Worm (Caenorhabditis elegans) whole organism, late embryonic: ENCODE measurements around the gene C16B8.4.

Experiments
- C38D4.7 ChIP-seq: fragments of 200-800 bp; sonication (Bioruptor generic); optimal IDR thresholded peaks from 2 replicates; lab custom pipeline; 2018; ENCODE audit warnings: mild to moderate bottlenecking, missing genetic modification characterization, moderate library complexity, missing compliant biosample characterization
- ama-1 ChIP-seq: fragments of 150-350 bp; optimal IDR thresholded peaks from 2 replicates; lab custom pipeline; 2014
- elt-4 ChIP-seq: sonication (generic microtip); optimal IDR thresholded peaks from 2 replicates; lab custom pipeline; 2016; ENCODE audit warnings: missing genetic modification characterization, missing compliant biosample characterization
- fax-1 ChIP-seq: sonication (generic microtip); optimal IDR thresholded peaks from 2 replicates; lab custom pipeline; 2016; ENCODE audit warnings: missing genotype, missing genetic modification characterization, missing compliant biosample characterization
- fkh-10 ChIP-seq: fragments of 150-350 bp; optimal IDR thresholded peaks from 2 replicates; lab custom pipeline; 2014; ENCODE audit warnings: missing biosample characterization, missing genetic modification reagents, missing genetic modification characterization
- nfya-1 ChIP-seq: sonication (generic microtip); optimal IDR thresholded peaks from 2 replicates; lab custom pipeline; 2017; ENCODE audit warnings: missing genetic modification characterization, mild to moderate bottlenecking, missing compliant biosample characterization, antibody characterized with exemption, moderate library complexity
- nhr-11 ChIP-seq: fragments of 150-350 bp; optimal IDR thresholded peaks from 2 replicates; lab custom pipeline; 2014; ENCODE audit warnings: missing biosample characterization, missing genetic modification characterization
- pag-3 ChIP-seq: sonication (generic microtip); optimal IDR thresholded peaks from 2 replicates; lab custom pipeline; 2016; ENCODE audit warnings: missing compliant biosample characterization, missing genetic modification characterization, borderline replicate concordance
- pha-2 ChIP-seq: sonication (generic microtip); optimal IDR thresholded peaks from 2 replicates; lab custom pipeline; 2017; ENCODE audit warnings: mild to moderate bottlenecking, missing genetic modification characterization, missing compliant biosample characterization
- pha-4 ChIP-seq: fragments of 150-350 bp; optimal IDR thresholded peaks from 2 replicates; lab custom pipeline; 2018; ENCODE audit warnings: missing biosample characterization, missing genetic modification reagents, missing genetic modification characterization
- unc-42 ChIP-seq: sonication (generic microtip); optimal IDR thresholded peaks from 2 replicates; lab custom pipeline; 2016; ENCODE audit warnings: missing genotype, missing genetic modification characterization, missing compliant biosample characterization

DNA sequence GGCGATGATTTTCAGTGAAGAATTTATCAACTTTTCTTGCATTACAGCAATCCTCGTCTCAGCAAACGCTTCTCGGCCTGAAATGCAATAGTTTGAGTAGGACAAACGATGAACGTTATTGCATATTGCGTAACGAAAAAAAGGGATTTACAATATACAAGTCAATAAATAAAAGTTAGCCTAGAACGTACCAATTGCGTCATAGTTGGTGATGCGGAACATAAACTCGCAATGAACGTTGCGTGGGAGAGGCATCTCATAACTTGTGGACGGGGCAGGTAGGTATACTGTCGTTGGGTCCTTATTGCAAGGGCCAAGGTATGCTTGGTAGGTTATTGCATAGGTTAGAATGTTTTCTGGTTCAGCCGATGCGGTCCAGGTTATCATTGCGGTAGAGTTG is 2.6 kb downstream of the C16B8.4 start:
- no peak for TF ChIP-seq ama-1 (lab: Kevin White, UChicago)
- no peak for TF ChIP-seq nfya-1 (tag; lab: Kevin White, UChicago)
- TF ChIP-seq fax-1 (tag; lab: Kevin White, UChicago) = no peak
- TF ChIP-seq pag-3 (tag; lab: Kevin White, UChicago) = no peak
- no peak for TF ChIP-seq fkh-10 (GFP tag; lab: Kevin White, UChicago)
- no peak for TF ChIP-seq unc-42
- TF ChIP-seq pha-4 (tag; lab: Kevin White, UChicago) = no peak
- no peak for TF ChIP-seq C38D4.7
- TF ChIP-seq pha-2 = no peak
- TF ChIP-seq elt-4 (tag; lab: Kevin White, UChicago) = no peak
- no peak for TF ChIP-seq nhr-11
